Fruit fly (Drosophila melanogaster) whole organism, wandering third instar larva: Measurements from ENCODE around the gene Rtc1.

ENCODE experiments used
- Dif ChIP-seq: fragments of 200-275, 200-300 bp; sonication (Bioruptor generic); optimal IDR thresholded peaks from 2 replicates; lab custom pipeline; 2018; ENCODE audit warnings: missing biosample characterization, missing genetic modification characterization; ENCODE audit not compliant: partially characterized antibody
- Hnf4 ChIP-seq: fragments of 200-800 bp; sonication (Bioruptor generic); optimal IDR thresholded peaks from 2 replicates; lab custom pipeline; 2016; ENCODE audit warnings: missing biosample characterization, mild to moderate bottlenecking, missing genetic modification characterization
- OdsH ChIP-seq: fragments of 200-800 bp; sonication (Bioruptor generic); optimal IDR thresholded peaks from 2 replicates; lab custom pipeline; 2016; ENCODE audit warnings: missing biosample characterization, mild to moderate bottlenecking, missing genetic modification characterization
- h ChIP-seq: fragments of 200-800 bp; sonication (Bioruptor generic); optimal IDR thresholded peaks from 3 replicates; lab custom pipeline; 2016; ENCODE audit warnings: missing biosample characterization, mild to moderate bottlenecking, missing genetic modification characterization
- psq ChIP-seq: fragments of 200-800 bp; sonication (Bioruptor generic); optimal IDR thresholded peaks from 3 replicates; lab custom pipeline; 2017; ENCODE audit warnings: missing biosample characterization, mild to moderate bottlenecking, missing genetic modification characterization, moderate library complexity

DNA sequence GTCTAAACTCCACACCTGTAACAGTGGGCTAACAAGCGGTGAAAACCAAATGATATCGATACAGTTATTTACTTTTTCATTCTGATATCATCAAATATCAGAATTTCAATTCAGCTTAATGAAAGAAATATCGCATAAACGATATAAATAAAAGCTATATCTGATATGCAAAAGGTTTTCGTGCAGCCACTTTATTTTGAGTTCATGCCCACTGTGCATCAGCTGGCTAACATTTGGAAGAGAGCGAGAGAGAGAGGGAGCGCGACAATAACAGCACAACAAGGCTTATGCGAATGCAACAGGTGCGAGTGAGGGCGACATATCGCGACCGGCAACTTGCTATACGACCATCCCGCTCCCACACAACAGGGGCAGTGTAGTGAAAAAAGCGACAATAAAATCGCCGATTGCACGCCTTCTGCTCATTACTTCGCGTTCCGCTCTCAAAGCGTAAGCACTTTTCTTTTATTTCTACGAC, 17.5 kb upstream of the Rtc1 start, which contains the start of gene CG11151:
- peak; percentile 98 for TF ChIP-seq h (GFP tag; lab: Kevin White, UChicago)
- TF ChIP-seq psq (GFP tag; lab: Kevin White, UChicago): peak; percentile 93
- TF ChIP-seq Hnf4: peak; percentile 97
- peak; percentile 36 for TF ChIP-seq Dif
- peak; percentile 97 for TF ChIP-seq OdsH (GFP tag; lab: Kevin White, UChicago)
